Worm (Caenorhabditis elegans): ENCODE measurements around the gene srh-27.

The srh-27 gene

ce11 chrII:12471138-12471855 lies 23.0 kb downstream of the srh-27 start, which contains the start of the genes F15A4.5 and phat-8:
TSS of gene F15A4.5 (minus strand) at chrII:12471238.
TSS of gene phat-8 (plus strand) at chrII:12471805.
- TF ChIP-seq nhr-77 (tag; optimal IDR thresholded peaks at IDR 0.05) (no peak), unc-62 (GFP tag; optimal IDR thresholded peaks at IDR 0.05) (no peak), lin-11 (tag; optimal IDR thresholded peaks at IDR 0.05) (no peak), egl-27 (tag; optimal IDR thresholded peaks at IDR 0.05) (no peak), ZK546.5 (tag; optimal IDR thresholded peaks at IDR 0.05) (no peak), sma-9 (GFP tag; optimal IDR thresholded peaks at IDR 0.05) (no peak), sma-9 (tag; optimal IDR thresholded peaks at IDR 0.05) (no peak), alr-1 (tag; optimal IDR thresholded peaks at IDR 0.05) (no peak)

DNA sequence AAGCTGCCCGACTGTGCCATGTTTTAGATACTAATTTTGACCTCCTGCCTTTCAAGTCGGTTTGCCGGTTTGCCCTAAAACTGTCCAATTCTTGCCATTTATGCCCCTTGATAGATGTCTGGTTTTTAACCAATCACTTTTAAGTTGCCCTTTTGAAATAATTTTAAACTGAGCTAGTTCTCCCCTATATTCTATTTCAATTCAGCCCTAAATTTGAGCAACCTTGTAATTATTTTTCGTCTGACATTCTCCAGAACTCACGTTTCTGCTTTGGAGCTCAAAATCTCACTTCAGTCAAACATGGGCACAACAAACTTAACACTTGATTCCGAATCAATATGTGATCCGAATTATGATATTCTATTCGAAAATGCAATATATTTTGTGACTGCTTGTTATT lies 25.1 kb downstream of the srh-27 start, which contains the start of gene srg-17:
Gene srg-17 (plus strand): TSS at position 301 of the 400 bp plus-strand sequence.
- TF ChIP-seq snpc-4 (tag; optimal IDR thresholded peaks at IDR 0.05) (no peak), nhr-21 (tag; optimal IDR thresholded peaks at IDR 0.05) (no peak), nhr-23 (tag; optimal IDR thresholded peaks at IDR 0.05) (no peak), nhr-25 (tag; optimal IDR thresholded peaks at IDR 0.05) (no peak), F13H6.1 (tag; optimal IDR thresholded peaks at IDR 0.05) (no peak), ama-1 (optimal IDR thresholded peaks at IDR 0.05) (no peak), lsy-2 (tag; optimal IDR thresholded peaks at IDR 0.05) (no peak), ztf-11 (tag; optimal IDR thresholded peaks at IDR 0.05) (no peak), dmd-4 (tag; optimal IDR thresholded peaks at IDR 0.05) (no peak), elt-1 (tag; optimal IDR thresholded peaks at IDR 0.05) (no peak), mbf-1 (tag; optimal IDR thresholded peaks at IDR 0.05) (no peak), unc-55 (GFP tag; optimal IDR thresholded peaks at IDR 0.05) (no peak), nhr-237 (tag; optimal IDR thresholded peaks at IDR 0.05) (no peak), blmp-1 (tag; optimal IDR thresholded peaks at IDR 0.05; ENCODE audit: insufficient read depth) (no peak), nhr-11 (tag; optimal IDR thresholded peaks at IDR 0.05) (no peak), nhr-129 (tag; optimal IDR thresholded peaks at IDR 0.05) (no peak), ZK546.5 (tag; optimal IDR thresholded peaks at IDR 0.05) (no peak), sma-3 (GFP tag; optimal IDR thresholded peaks at IDR 0.05) (no peak), mab-5 (tag; optimal IDR thresholded peaks at IDR 0.05) (no peak)

DNA sequence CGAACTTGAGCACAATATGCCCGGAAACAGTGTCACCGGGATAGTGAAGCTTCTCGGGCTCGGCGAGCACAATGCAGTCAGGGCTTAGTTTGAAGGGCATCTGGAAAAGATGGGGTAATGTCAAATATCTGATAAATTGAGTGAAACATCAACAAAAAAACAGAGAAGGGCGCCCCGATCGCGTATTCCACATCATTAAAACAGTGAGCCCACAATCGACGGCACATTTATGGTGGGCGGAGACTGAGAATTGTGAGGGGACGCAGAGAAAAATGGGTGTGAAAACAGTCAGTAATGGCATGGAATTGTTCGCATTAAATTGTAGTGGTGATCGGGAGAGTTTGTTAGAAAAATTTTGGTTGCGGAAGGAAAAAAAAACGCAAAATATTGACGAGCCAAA lies 32.5 kb downstream of the srh-27 start, which contains the start of gene arrd-9:
Gene arrd-9 (minus strand): TSS at position 101 of the 400 bp plus-strand sequence.
- no peak for TF ChIP-seq lin-39 (tag; optimal IDR thresholded peaks at IDR 0.05)
- no peak for TF ChIP-seq F13H6.1 (tag; optimal IDR thresholded peaks at IDR 0.05)
- TF ChIP-seq nhr-11 (tag; optimal IDR thresholded peaks at IDR 0.05) = no peak
- no peak for TF ChIP-seq snpc-4 (tag; optimal IDR thresholded peaks at IDR 0.05)
- no peak for TF ChIP-seq mab-5 (tag; optimal IDR thresholded peaks at IDR 0.05)
- no peak for TF ChIP-seq nhr-21 (tag; optimal IDR thresholded peaks at IDR 0.05)
- no peak for TF ChIP-seq nhr-77 (tag; optimal IDR thresholded peaks at IDR 0.05)
- no peak for TF ChIP-seq C34F6.9 (tag; optimal IDR thresholded peaks at IDR 0.05)

ce11 chrII:12481645-12482044 lies 33.3 kb downstream of the srh-27 start:
- TF ChIP-seq mab-5 (tag; optimal IDR thresholded peaks at IDR 0.05) = no peak
- TF ChIP-seq nhr-11 (tag; optimal IDR thresholded peaks at IDR 0.05) = no peak

DNA sequence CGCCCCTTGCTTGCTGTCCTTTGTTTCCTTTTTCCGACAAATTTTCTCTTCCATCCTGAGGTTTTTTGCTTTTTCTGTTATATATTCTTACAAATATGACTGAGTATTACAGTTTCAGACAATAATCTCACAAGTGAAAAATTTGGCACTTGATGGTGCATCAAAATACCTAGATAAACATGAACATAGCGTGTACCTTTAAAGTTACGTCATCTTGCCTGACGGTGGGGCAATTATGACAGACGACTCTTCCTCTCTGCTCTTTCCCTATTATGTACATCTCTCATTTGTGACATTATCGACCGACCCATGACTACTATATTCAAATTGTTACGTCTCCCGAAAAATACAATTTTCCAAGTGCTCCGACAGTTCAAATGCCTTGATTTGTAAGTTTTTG lies 34.3 kb downstream of the srh-27 start, which contains the start of gene fbxb-102:
Gene fbxb-102 (plus strand): TSS at position 301 of the 400 bp plus-strand sequence.
- TF ChIP-seq aly-2 (tag; optimal IDR thresholded peaks at IDR 0.05) (no peak), ceh-82 (tag; optimal IDR thresholded peaks at IDR 0.05) (no peak), nhr-25 (tag; optimal IDR thresholded peaks at IDR 0.05) (no peak), nhr-77 (tag; optimal IDR thresholded peaks at IDR 0.05) (no peak), unc-62 (GFP tag; optimal IDR thresholded peaks at IDR 0.05) (no peak), ama-1 (optimal IDR thresholded peaks at IDR 0.05) (no peak), zag-1 (tag; optimal IDR thresholded peaks at IDR 0.05) (no peak), sma-3 (GFP tag; optimal IDR thresholded peaks at IDR 0.05) (no peak), ztf-1 (GFP tag; conservative IDR thresholded peaks at IDR 0.05) (no peak), nhr-23 (tag; optimal IDR thresholded peaks at IDR 0.05) (no peak), nhr-21 (tag; optimal IDR thresholded peaks at IDR 0.05) (no peak), nhr-129 (tag; optimal IDR thresholded peaks at IDR 0.05) (no peak), fos-1 (tag; optimal IDR thresholded peaks at IDR 0.05) (no peak), snpc-4 (tag; optimal IDR thresholded peaks at IDR 0.05) (no peak), nhr-6 (tag; optimal IDR thresholded peaks at IDR 0.05) (no peak), nhr-12 (tag; optimal IDR thresholded peaks at IDR 0.05) (no peak), dmd-4 (tag; optimal IDR thresholded peaks at IDR 0.05) (no peak), F13H6.1 (tag; optimal IDR thresholded peaks at IDR 0.05) (no peak)

All from whole organism, L2 larva.